Worm (Caenorhabditis elegans) whole organism, L3 larva: Measurements from ENCODE around the gene dpy-23.

ENCODE experiments used
- R02D3.7 ChIP-seq: fragments of 150-350 bp; optimal IDR thresholded peaks from 2 replicates; lab custom pipeline; 2014; ENCODE audit warnings: missing biosample characterization, missing genetic modification characterization
- ZK546.5 ChIP-seq: sonication (generic microtip); optimal IDR thresholded peaks from 2 replicates; lab custom pipeline; 2017; ENCODE audit warnings: missing biosample characterization, missing genetic modification characterization
- aly-2 ChIP-seq: fragments of 150-350 bp; optimal IDR thresholded peaks from 2 replicates; lab custom pipeline; 2014; ENCODE audit warnings: missing biosample characterization, missing genetic modification characterization
- ama-1 ChIP-seq: fragments of 150-350 bp; optimal IDR thresholded peaks from 2 replicates; lab custom pipeline; 2018
- ceh-16 ChIP-seq: sonication (generic microtip); optimal IDR thresholded peaks from 2 replicates; lab custom pipeline; 2017; ENCODE audit warnings: missing biosample characterization, missing genetic modification characterization
- ceh-28 ChIP-seq: fragments of 150-350 bp; optimal IDR thresholded peaks from 2 replicates; lab custom pipeline; 2014; ENCODE audit warnings: missing biosample characterization, missing genetic modification reagents, missing genetic modification characterization
- ceh-82 ChIP-seq: fragments of 150-350 bp; optimal IDR thresholded peaks from 2 replicates; lab custom pipeline; 2014; ENCODE audit warnings: missing biosample characterization, missing genetic modification characterization
- ceh-9 ChIP-seq: sonication (generic microtip); optimal IDR thresholded peaks from 2 replicates; lab custom pipeline; 2018; ENCODE audit warnings: missing biosample characterization, missing genetic modification characterization
- daf-12 ChIP-seq: fragments of 150-350 bp; optimal IDR thresholded peaks from 2 replicates; lab custom pipeline; 2014; ENCODE audit warnings: missing biosample characterization, missing genetic modification reagents, missing genetic modification characterization
- egl-27 ChIP-seq: sonication (generic microtip); optimal IDR thresholded peaks from 4 replicates; lab custom pipeline; 2017; ENCODE audit warnings: missing biosample characterization, missing genetic modification reagents, missing genetic modification characterization
- egl-5 ChIP-seq: fragments of 150-350 bp; optimal IDR thresholded peaks from 2 replicates; lab custom pipeline; 2017; ENCODE audit warnings: missing biosample characterization, missing genetic modification reagents, missing genetic modification characterization, inconsistent platforms
- elt-1 ChIP-seq: fragments of 150-350 bp; optimal IDR thresholded peaks from 2 replicates; lab custom pipeline; 2014; ENCODE audit warnings: missing biosample characterization, missing genetic modification characterization
- elt-2 ChIP-seq: sonication (generic microtip); optimal IDR thresholded peaks from 2 replicates; lab custom pipeline; 2016; ENCODE audit warnings: missing genetic modification reagents, mild to moderate bottlenecking, missing genetic modification characterization, missing compliant biosample characterization
- elt-3 ChIP-seq, 3 experiments: fragments of 150-350 bp in 1 of 3; sonication (generic microtip) in 2 of 3; optimal IDR thresholded peaks; 2 replicates in 2 of 3; 4 replicates in 1 of 3; lab custom pipeline; 2014 to 2017; ENCODE audit warnings: missing biosample characterization in 3 of 3, missing genetic modification characterization in 3 of 3
- eor-1 ChIP-seq, 2 experiments: fragments of 150-350 bp; optimal IDR thresholded peaks; 2 replicates each; lab custom pipeline; 2014 to 2018; ENCODE audit warnings: missing biosample characterization in 2 of 2, missing genetic modification characterization in 2 of 2
- fkh-10 ChIP-seq: sonication (generic microtip); optimal IDR thresholded peaks from 2 replicates; lab custom pipeline; 2017; ENCODE audit warnings: missing biosample characterization, missing genetic modification reagents, missing genetic modification characterization
- fkh-2 ChIP-seq: fragments of 150-350 bp; optimal IDR thresholded peaks from 2 replicates; lab custom pipeline; 2014; ENCODE audit warnings: missing biosample characterization, missing genetic modification reagents, missing genetic modification characterization
- fos-1 ChIP-seq: fragments of 150-350 bp; optimal IDR thresholded peaks from 2 replicates; lab custom pipeline; 2014; ENCODE audit warnings: missing biosample characterization, missing genetic modification characterization
- hmg-11 ChIP-seq: sonication (generic microtip); optimal IDR thresholded peaks from 2 replicates; lab custom pipeline; 2016; ENCODE audit warnings: missing genetic modification characterization, missing compliant biosample characterization
- jun-1 ChIP-seq: fragments of 150-350 bp; optimal IDR thresholded peaks from 2 replicates; lab custom pipeline; 2014; ENCODE audit warnings: missing biosample characterization, missing genetic modification reagents, missing genetic modification characterization
- lin-15B ChIP-seq: fragments of 150-350 bp; optimal IDR thresholded peaks from 2 replicates; lab custom pipeline; 2014; ENCODE audit warnings: missing biosample characterization, missing genetic modification characterization
- lin-39 ChIP-seq: fragments of 150-350 bp; optimal IDR thresholded peaks from 2 replicates; lab custom pipeline; 2018; ENCODE audit warnings: missing biosample characterization, missing genetic modification reagents, missing genetic modification characterization
- lsy-12 ChIP-seq: sonication (generic microtip); optimal IDR thresholded peaks from 2 replicates; lab custom pipeline; 2016; ENCODE audit warnings: mild to moderate bottlenecking, missing genetic modification characterization, missing compliant biosample characterization
- mdl-1 ChIP-seq: fragments of 150-350 bp; optimal IDR thresholded peaks from 2 replicates; lab custom pipeline; 2014; ENCODE audit warnings: missing biosample characterization, missing genetic modification characterization
- mml-1 ChIP-seq: fragments of 150-350 bp; sonication (generic microtip); optimal IDR thresholded peaks from 3 replicates; lab custom pipeline; 2014; ENCODE audit warnings: missing biosample characterization, missing genetic modification characterization
- nfya-1 ChIP-seq: sonication (generic microtip); optimal IDR thresholded peaks from 2 replicates; lab custom pipeline; 2017; ENCODE audit warnings: missing genetic modification characterization, mild to moderate bottlenecking, missing compliant biosample characterization, antibody characterized with exemption, moderate library complexity; ENCODE audit not compliant: insufficient read depth
- nhr-11 ChIP-seq: fragments of 150-350 bp; optimal IDR thresholded peaks from 2 replicates; lab custom pipeline; 2014; ENCODE audit warnings: missing biosample characterization, missing genetic modification characterization
- nhr-12 ChIP-seq: fragments of 150-350 bp; optimal IDR thresholded peaks from 2 replicates; lab custom pipeline; 2014; ENCODE audit warnings: missing biosample characterization, missing genetic modification characterization
- nhr-23 ChIP-seq: fragments of 150-350 bp; optimal IDR thresholded peaks from 2 replicates; lab custom pipeline; 2014; ENCODE audit warnings: missing biosample characterization, missing genetic modification reagents, missing genetic modification characterization
- nhr-237 ChIP-seq: fragments of 150-350 bp; optimal IDR thresholded peaks from 2 replicates; lab custom pipeline; 2014; ENCODE audit warnings: missing biosample characterization, missing genetic modification characterization
- nhr-25 ChIP-seq: sonication (generic microtip); optimal IDR thresholded peaks from 2 replicates; lab custom pipeline; 2017; ENCODE audit warnings: missing biosample characterization, missing genetic modification characterization
- nhr-28 ChIP-seq: fragments of 150-350 bp; optimal IDR thresholded peaks from 2 replicates; lab custom pipeline; 2014; ENCODE audit warnings: missing biosample characterization, missing genetic modification characterization
- nhr-43 ChIP-seq: sonication (generic microtip); optimal IDR thresholded peaks from 2 replicates; lab custom pipeline; 2016; ENCODE audit warnings: mild to moderate bottlenecking, missing genetic modification characterization, missing compliant biosample characterization; ENCODE audit not compliant: poor library complexity, severe bottlenecking
- nhr-67 ChIP-seq: fragments of 150-350 bp; optimal IDR thresholded peaks from 2 replicates; lab custom pipeline; 2014; ENCODE audit warnings: missing biosample characterization, missing genetic modification characterization
- nhr-76 ChIP-seq: fragments of 150-350 bp; sonication (generic microtip); optimal IDR thresholded peaks from 5 replicates; lab custom pipeline; 2014; ENCODE audit warnings: missing biosample characterization, missing genetic modification characterization
- nhr-77 ChIP-seq: fragments of 150-350 bp; optimal IDR thresholded peaks from 2 replicates; lab custom pipeline; 2014; ENCODE audit warnings: missing biosample characterization, missing genetic modification characterization
- pha-4 ChIP-seq: fragments of 150-350 bp; optimal IDR thresholded peaks from 2 replicates; lab custom pipeline; 2014; ENCODE audit warnings: missing biosample characterization, missing genetic modification reagents, missing genetic modification characterization
- pqm-1 ChIP-seq: fragments of 150-350 bp; optimal IDR thresholded peaks from 2 replicates; lab custom pipeline; 2017; ENCODE audit warnings: missing biosample characterization, missing genetic modification characterization, inconsistent platforms
- sea-2 ChIP-seq: fragments of 150-350 bp; sonication (generic microtip); optimal IDR thresholded peaks from 4 replicates; lab custom pipeline; 2014; ENCODE audit warnings: missing biosample characterization, missing genetic modification reagents, missing genetic modification characterization
- skn-1 ChIP-seq: fragments of 150-350 bp; optimal IDR thresholded peaks from 2 replicates; lab custom pipeline; 2014; ENCODE audit warnings: missing biosample characterization, missing genetic modification characterization
- snpc-4 ChIP-seq: fragments of 150-350 bp; optimal IDR thresholded peaks from 2 replicates; lab custom pipeline; 2014; ENCODE audit warnings: missing biosample characterization, missing genetic modification characterization
- tbx-2 ChIP-seq: sonication (generic microtip); optimal IDR thresholded peaks from 2 replicates; lab custom pipeline; 2016; ENCODE audit warnings: mild to moderate bottlenecking, missing genetic modification characterization, missing compliant biosample characterization
- unc-39 ChIP-seq: sonication (generic microtip); optimal IDR thresholded peaks from 4 replicates; lab custom pipeline; 2017; ENCODE audit warnings: missing biosample characterization, missing genetic modification characterization
- unc-62 ChIP-seq: fragments of 150-350 bp; sonication (generic microtip); optimal IDR thresholded peaks from 4 replicates; lab custom pipeline; 2014; ENCODE audit warnings: missing biosample characterization, missing genetic modification reagents, missing genetic modification characterization
- zag-1 ChIP-seq: fragments of 150-350 bp; optimal IDR thresholded peaks from 2 replicates; lab custom pipeline; 2014; ENCODE audit warnings: missing biosample characterization, missing genetic modification characterization
- ztf-11 ChIP-seq: fragments of 150-350 bp; optimal IDR thresholded peaks from 2 replicates; lab custom pipeline; 2014; ENCODE audit warnings: missing biosample characterization, missing genetic modification characterization
- ztf-4 ChIP-seq: fragments of 150-350 bp; optimal IDR thresholded peaks from 2 replicates; lab custom pipeline; 2014; ENCODE audit warnings: missing biosample characterization, missing genetic modification characterization

Gene dpy-23

DNA sequence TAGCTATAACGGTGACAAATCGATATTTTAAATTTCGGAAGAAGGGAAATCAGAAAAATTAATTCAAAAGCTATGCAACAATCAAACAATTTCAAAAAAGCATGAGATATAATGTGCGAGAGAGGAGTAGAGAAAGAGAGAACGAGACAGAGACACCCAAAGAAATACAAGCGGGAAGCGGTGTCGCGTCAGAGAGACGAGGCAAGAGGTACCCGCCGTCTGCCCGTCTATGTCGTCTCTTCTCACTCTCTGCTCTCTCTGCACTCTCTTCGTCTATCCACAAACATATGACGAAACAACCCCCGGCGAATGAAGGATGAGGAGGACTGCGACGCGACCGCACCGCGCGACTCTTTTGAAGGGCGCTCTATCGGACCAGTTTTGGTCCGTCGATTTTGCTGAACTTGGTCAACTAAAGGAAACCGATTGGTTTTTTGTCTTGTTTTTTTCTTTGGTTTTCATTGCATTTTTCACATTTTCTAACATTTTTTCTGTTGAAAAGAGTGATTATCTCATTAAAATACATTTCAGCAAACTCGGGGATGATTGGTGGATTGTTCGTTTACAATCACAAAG, at the start of gene dpy-23:
TSS of gene dpy-23 (plus strand) at position 526 of the 576 bp plus-strand sequence.
- TF ChIP-seq nhr-237 (tag; lab: Kevin White, UChicago), result no peak
- peak; percentile 37 for TF ChIP-seq nhr-67 (tag; lab: Kevin White, UChicago)
- TF ChIP-seq ceh-28, result peak; percentile 86
- no peak for TF ChIP-seq unc-39 (tag; lab: Kevin White, UChicago)
- peak; percentile 96 for TF ChIP-seq jun-1 (tag; lab: Kevin White, UChicago)
- TF ChIP-seq aly-2 (tag; lab: Kevin White, UChicago), result no peak
- TF ChIP-seq mdl-1 (tag; lab: Kevin White, UChicago), result peak; percentile 79
- no peak for TF ChIP-seq nhr-28 (tag; lab: Kevin White, UChicago)
- TF ChIP-seq ceh-82 (tag; lab: Kevin White, UChicago), result peak; percentile 69
- peak; percentile 77 for TF ChIP-seq lin-15B
- TF ChIP-seq elt-1 (tag; lab: Kevin White, UChicago), result peak; percentile 76
- TF ChIP-seq pha-4, result peak; percentile 97
- TF ChIP-seq nhr-25 (tag; lab: Kevin White, UChicago), result peak; percentile 98
- TF ChIP-seq hmg-11 (tag; lab: Kevin White, UChicago), result peak; percentile 98
- TF ChIP-seq egl-5 (tag; lab: Kevin White, UChicago), result no peak
- peak; percentile 98 for TF ChIP-seq nfya-1 (tag; lab: Kevin White, UChicago)
- peak; percentile 72 for TF ChIP-seq R02D3.7 (tag; lab: Kevin White, UChicago)
- peak; percentile 61 for TF ChIP-seq nhr-76 (tag; lab: Kevin White, UChicago)
- no peak for TF ChIP-seq ZK546.5 (tag; lab: Kevin White, UChicago)
- peak in 1 of 3 experiments; percentile 71 for TF ChIP-seq elt-3 (tag; optimal IDR thresholded peaks at IDR 0.05; lab: Kevin White, UChicago)
- peak; percentile 90 for TF ChIP-seq nhr-23 (tag; lab: Kevin White, UChicago)
- TF ChIP-seq ceh-9 (tag; lab: Kevin White, UChicago), result no peak
- peak; percentile 92 for TF ChIP-seq skn-1 (tag; lab: Kevin White, UChicago)
- no peak for TF ChIP-seq mml-1
- TF ChIP-seq fkh-10 (GFP tag; lab: Kevin White, UChicago), result peak; percentile 89
- no peak for TF ChIP-seq nhr-12
- peak; percentile 66 for TF ChIP-seq snpc-4
- TF ChIP-seq nhr-11 (tag; lab: Kevin White, UChicago), result peak; percentile 89
- TF ChIP-seq lin-39 (tag; lab: Kevin White, UChicago), result peak; percentile 98
- peak; percentile 75 for TF ChIP-seq lsy-12 (tag; lab: Kevin White, UChicago)
- TF ChIP-seq elt-2 (tag; lab: Kevin White, UChicago), result peak; percentile 81
- TF ChIP-seq ztf-11 (tag; lab: Kevin White, UChicago), result no peak
- TF ChIP-seq ama-1 (lab: Kevin White, UChicago), result peak; percentile 22
- no peak for TF ChIP-seq daf-12
- TF ChIP-seq zag-1 (tag; lab: Kevin White, UChicago), result peak; percentile 72
- TF ChIP-seq eor-1 (tag; optimal IDR thresholded peaks at IDR 0.05; lab: Kevin White, UChicago), result no peak
- TF ChIP-seq fos-1 (tag; lab: Kevin White, UChicago), result peak; percentile 73
- peak; percentile 85 for TF ChIP-seq tbx-2 (tag; lab: Kevin White, UChicago)
- peak; percentile 50 for TF ChIP-seq pqm-1 (tag; lab: Kevin White, UChicago)
- peak; percentile 55 for TF ChIP-seq nhr-77 (tag; lab: Kevin White, UChicago)
- TF ChIP-seq nhr-43 (tag; lab: Kevin White, UChicago), result peak; percentile 93
- TF ChIP-seq egl-27 (tag; lab: Kevin White, UChicago), result peak; percentile 59
- peak; percentile 61 for TF ChIP-seq ztf-4 (tag; lab: Kevin White, UChicago)
- TF ChIP-seq fkh-2 (tag; lab: Kevin White, UChicago), result no peak
- TF ChIP-seq unc-62 (GFP tag; lab: Kevin White, UChicago), result peak; percentile 85
- no peak for TF ChIP-seq ceh-16
- TF ChIP-seq sea-2 (GFP tag; lab: Kevin White, UChicago), result no peak
